Fruit fly (Drosophila melanogaster): Measurements from ENCODE around the gene CG14262.
A peak's percentile ranks its signal among the peaks of the same experiment; 100 is the strongest.

Gene CG14262

dm6 chr3R:27283645-27284044, 18.4 kb upstream of the CG14262 start, which contains the start of gene CG3368 (continued):
- peak; percentile 21 for TF ChIP-seq dm (GFP tag; optimal IDR thresholded peaks at IDR 0.05)
- TF ChIP-seq unc-4 (GFP tag; IDR thresholded peaks at IDR 0.05; ENCODE audit: partially characterized antibody): peak; percentile 56
- TF ChIP-seq CG10654 (GFP tag; optimal IDR thresholded peaks at IDR 0.05): no peak
- no peak for TF ChIP-seq hkb (optimal IDR thresholded peaks at IDR 0.05)
- TF ChIP-seq hkb (GFP tag; IDR thresholded peaks at IDR 0.05): no peak
- peak; percentile 30; the same call in 1 of the 3 replicates for TF ChIP-seq CG34422 (GFP tag; IDR thresholded peaks at IDR 0.05)
- no peak for TF ChIP-seq NC2β (GFP tag; optimal IDR thresholded peaks at IDR 0.05)
- no peak for TF ChIP-seq CG1024 (GFP tag; IDR thresholded peaks at IDR 0.05)
- peak; percentile 65 for TF ChIP-seq Dll (GFP tag; IDR thresholded peaks at IDR 0.05; ENCODE audit: partially characterized antibody)
- TF ChIP-seq Neu2 (GFP tag; optimal IDR thresholded peaks at IDR 0.05; ENCODE audit: borderline replicate concordance): no peak
- TF ChIP-seq Meics (GFP tag; optimal IDR thresholded peaks at IDR 0.05): no peak
- TF ChIP-seq pzg (GFP tag; optimal IDR thresholded peaks at IDR 0.05): peak; percentile 49
- no peak for TF ChIP-seq bab2 (GFP tag; optimal IDR thresholded peaks at IDR 0.05)
- TF ChIP-seq Opbp (GFP tag; IDR thresholded peaks at IDR 0.05; ENCODE audit: partially characterized antibody): peak; percentile 75; the same call in 2 of the 3 replicates
- TF ChIP-seq CG34224 (GFP tag; IDR thresholded peaks at IDR 0.05; ENCODE audit: partially characterized antibody): peak; percentile 82
- no peak for TF ChIP-seq CG10267 (tag; optimal IDR thresholded peaks at IDR 0.05)
- no peak for TF ChIP-seq CG9437 (GFP tag; optimal IDR thresholded peaks at IDR 0.05)
- no peak for TF ChIP-seq CG8359 (GFP tag; optimal IDR thresholded peaks at IDR 0.05; ENCODE audit: borderline replicate concordance)
- TF ChIP-seq sima (GFP tag; optimal IDR thresholded peaks at IDR 0.05): no peak
- no peak for TF ChIP-seq CG12942 (GFP tag; optimal IDR thresholded peaks at IDR 0.05)
- peak; percentile 84 for TF ChIP-seq nerfin-2 (GFP tag; IDR thresholded peaks at IDR 0.05; ENCODE audit: partially characterized antibody)
- TF ChIP-seq Optix (GFP tag; IDR thresholded peaks at IDR 0.05): no peak
- TF ChIP-seq CG12659 (GFP tag; optimal IDR thresholded peaks at IDR 0.05): no peak
- TF ChIP-seq CG15514 (GFP tag; optimal IDR thresholded peaks at IDR 0.05): peak; percentile 49
- TF ChIP-seq CG13894 (tag; optimal IDR thresholded peaks at IDR 0.05): peak; percentile 30
- TF ChIP-seq CG16813 (GFP tag; IDR thresholded peaks at IDR 0.05; ENCODE audit: partially characterized antibody): peak; percentile 59; the same call in 2 of the 3 replicates
- TF ChIP-seq CG42726 (GFP tag; IDR thresholded peaks at IDR 0.05; ENCODE audit: partially characterized antibody): 0 out of 2 replicates have a peak, but pooled peaks have one; percentile 41
- 0 out of 2 replicates have a peak, but pooled peaks have one; percentile 16 for TF ChIP-seq crol (GFP tag; IDR thresholded peaks at IDR 0.05)
- no peak for TF ChIP-seq CG15479 (GFP tag; optimal IDR thresholded peaks at IDR 0.05)
- TF ChIP-seq CG4730 (GFP tag; IDR thresholded peaks at IDR 0.05): no peak
- TF ChIP-seq rib (GFP tag; IDR thresholded peaks at IDR 0.05): no peak
- peak; percentile 61; the same call in 1 of the 2 replicates for TF ChIP-seq ato (GFP tag; IDR thresholded peaks at IDR 0.05; ENCODE audit: partially characterized antibody)
- TF ChIP-seq CG9876 (GFP tag; optimal IDR thresholded peaks at IDR 0.05): no peak
- no peak for TF ChIP-seq CG8290 (GFP tag; optimal IDR thresholded peaks at IDR 0.05)
- peak in 1 of 2 experiments; percentile 32 for TF ChIP-seq CG8290 (tag; optimal IDR thresholded peaks at IDR 0.05)
- TF ChIP-seq CG3407 (GFP tag; optimal IDR thresholded peaks at IDR 0.05): no peak
- TF ChIP-seq CG8478 (optimal IDR thresholded peaks at IDR 0.05): peak; percentile 28
- TF ChIP-seq kni (GFP tag; optimal IDR thresholded peaks at IDR 0.05): no peak

dm6 chr3R:27282286-27282685, 17.1 kb upstream of the CG14262 start, which contains the start of gene mrt:
Gene mrt (minus strand): TSS chr3R:27282661.
- TF ChIP-seq CG17829 (tag; optimal IDR thresholded peaks at IDR 0.05) (peak; percentile 32), Tbp (GFP tag; optimal IDR thresholded peaks at IDR 0.05) (no peak), CG8924 (tag; optimal IDR thresholded peaks at IDR 0.05) (peak; percentile 52), ap (GFP tag; IDR thresholded peaks at IDR 0.05) (no peak), fd3F (GFP tag; optimal IDR thresholded peaks at IDR 0.05) (peak; percentile 54), btn (GFP tag; optimal IDR thresholded peaks at IDR 0.05) (peak; percentile 32), CG3407 (GFP tag; optimal IDR thresholded peaks at IDR 0.05) (no peak), crol (GFP tag; IDR thresholded peaks at IDR 0.05) (no peak), cwo (GFP tag; optimal IDR thresholded peaks at IDR 0.05) (peak; percentile 39), CG6689 (GFP tag; IDR thresholded peaks at IDR 0.05) (0 out of 2 replicates have a peak, but pooled peaks have one; percentile 28), Atf3 (GFP tag; optimal IDR thresholded peaks at IDR 0.05) (no peak), CG3163 (GFP tag; optimal IDR thresholded peaks at IDR 0.05) (peak; percentile 50), CG9215 (GFP tag; IDR thresholded peaks at IDR 0.05) (peak; percentile 40; the same call in 1 of the 2 replicates), CG12071 (GFP tag; optimal IDR thresholded peaks at IDR 0.05) (no peak), Bteb2 (GFP tag; optimal IDR thresholded peaks at IDR 0.05) (peak; percentile 52), Six4 (GFP tag; optimal IDR thresholded peaks at IDR 0.05) (peak; percentile 36)
